Fruit fly (Drosophila melanogaster) whole organism, embryonic: ENCODE results near the gene Adck5.
A peak's percentile ranks its signal among the peaks of the same experiment; 100 is the strongest.

Experiments
- BtbVII ChIP-seq: fragments of 200-800 bp; sonication (Bioruptor generic); optimal IDR thresholded peaks from 3 replicates; lab custom pipeline; 2017; ENCODE audit warnings: missing biosample characterization, mild to moderate bottlenecking, missing genetic modification characterization
- CG10543 ChIP-seq: fragments of 200-800 bp; sonication (Bioruptor generic); optimal IDR thresholded peaks from 3 replicates; lab custom pipeline; 2017; ENCODE audit warnings: missing biosample characterization, mild to moderate bottlenecking, missing genetic modification characterization, moderate library complexity
- CG10959 ChIP-seq: fragments of 200-800 bp; sonication (Bioruptor generic); IDR thresholded peaks from 2 replicates; pipeline ENCODE4 v1.3.6; 2022; ENCODE audit warnings: missing biosample characterization, missing genetic modification characterization
- CG13287 ChIP-seq: fragments of 200-800 bp; sonication (Bioruptor generic); IDR thresholded peaks from 2 replicates; pipeline ENCODE4 v1.3.6; 2022; ENCODE audit warnings: missing biosample characterization, missing genetic modification characterization; ENCODE audit not compliant: partially characterized antibody
- CG15601 ChIP-seq: fragments of 200-800 bp; sonication (Bioruptor generic); optimal IDR thresholded peaks from 3 replicates; lab custom pipeline; 2019; ENCODE audit warnings: missing biosample characterization, mild to moderate bottlenecking, missing genetic modification characterization, moderate library complexity
- CG16815 ChIP-seq: fragments of 200-800 bp; sonication (Bioruptor generic); optimal IDR thresholded peaks from 3 replicates; lab custom pipeline; 2017; ENCODE audit warnings: missing biosample characterization, mild to moderate bottlenecking, missing genetic modification characterization
- CG2202 ChIP-seq: fragments of 200-800 bp; sonication (Bioruptor generic); optimal IDR thresholded peaks from 2 replicates; lab custom pipeline; 2018; ENCODE audit warnings: missing biosample characterization, mild to moderate bottlenecking, missing genetic modification characterization
- CG31388 ChIP-seq: fragments of 200-800 bp; sonication (Bioruptor generic); optimal IDR thresholded peaks from 2 replicates; lab custom pipeline; 2016; ENCODE audit warnings: missing biosample characterization, missing genetic modification characterization
- CG31441 ChIP-seq: fragments of 200-800 bp; sonication (Bioruptor generic); IDR thresholded peaks from 2 replicates; pipeline ENCODE4 v1.3.6; 2022; ENCODE audit warnings: missing biosample characterization, missing genetic modification characterization
- CG3281 ChIP-seq: fragments of 200-800 bp; sonication (Bioruptor generic); optimal IDR thresholded peaks from 3 replicates; lab custom pipeline; 2017; ENCODE audit warnings: missing biosample characterization, mild to moderate bottlenecking, missing genetic modification characterization
- CG33213 ChIP-seq: fragments of 200-800 bp; sonication (Bioruptor generic); optimal IDR thresholded peaks from 3 replicates; lab custom pipeline; 2016; ENCODE audit warnings: missing biosample characterization, missing genetic modification characterization
- CG33557 ChIP-seq: fragments of 200-800 bp; sonication (Bioruptor generic); optimal IDR thresholded peaks from 2 replicates; lab custom pipeline; 2019; ENCODE audit warnings: missing biosample characterization, mild to moderate bottlenecking, missing genetic modification characterization, moderate library complexity
- CG4328 ChIP-seq: fragments of 200-800 bp; sonication (Bioruptor generic); optimal IDR thresholded peaks from 3 replicates; lab custom pipeline; 2017; ENCODE audit warnings: missing biosample characterization, missing genetic modification reagents, missing genetic modification characterization
- CG4424 ChIP-seq: fragments of 200-800 bp; sonication (Bioruptor generic); optimal IDR thresholded peaks from 3 replicates; lab custom pipeline; 2016; ENCODE audit warnings: missing biosample characterization, missing genetic modification characterization
- CG6654 ChIP-seq: fragments of 200-800 bp; sonication (Bioruptor generic); optimal IDR thresholded peaks from 2 replicates; lab custom pipeline; 2017; ENCODE audit warnings: missing biosample characterization, mild to moderate bottlenecking, missing genetic modification characterization
- CG6683 ChIP-seq: fragments of 200-800 bp; sonication (Bioruptor generic); optimal IDR thresholded peaks from 2 replicates; lab custom pipeline; 2017; ENCODE audit warnings: missing biosample characterization, mild to moderate bottlenecking, missing genetic modification characterization, missing genetic modification reagents
- CG7271 ChIP-seq: fragments of 200-800 bp; sonication (Bioruptor generic); optimal IDR thresholded peaks from 2 replicates; lab custom pipeline; 2018; ENCODE audit warnings: missing biosample characterization, mild to moderate bottlenecking, missing genetic modification characterization, moderate library complexity
- CG7556 ChIP-seq: fragments of 200-800 bp; sonication (Bioruptor generic); optimal IDR thresholded peaks from 2 replicates; lab custom pipeline; 2017; ENCODE audit warnings: missing biosample characterization, mild to moderate bottlenecking, missing genetic modification characterization
- CG9727 ChIP-seq: fragments of 200-800 bp; sonication (Bioruptor generic); optimal IDR thresholded peaks from 3 replicates; lab custom pipeline; 2017; ENCODE audit warnings: missing biosample characterization, mild to moderate bottlenecking, missing genetic modification characterization
- CkIIα-i1 ChIP-seq: fragments of 200-800 bp; sonication (Bioruptor generic); IDR thresholded peaks from 2 replicates; pipeline ENCODE4 v1.3.6; 2022; ENCODE audit warnings: missing biosample characterization, missing genetic modification characterization
- Dek ChIP-seq: fragments of 200-800 bp; sonication (Bioruptor generic); optimal IDR thresholded peaks from 3 replicates; lab custom pipeline; 2019; ENCODE audit warnings: missing biosample characterization, mild to moderate bottlenecking, missing genetic modification characterization, moderate library complexity
- Fer1 ChIP-seq: fragments of 200-800 bp; sonication (Bioruptor generic); optimal IDR thresholded peaks from 2 replicates; lab custom pipeline; 2017; ENCODE audit warnings: missing biosample characterization, mild to moderate bottlenecking, missing genetic modification characterization
- H15 ChIP-seq: fragments of 200-800 bp; sonication (Bioruptor generic); IDR thresholded peaks from 3 replicates; pipeline ENCODE4 v1.3.6; 2022; ENCODE audit warnings: missing biosample characterization, missing genetic modification characterization
- HmgD ChIP-seq: fragments of 200-800 bp; sonication (Bioruptor generic); optimal IDR thresholded peaks from 3 replicates; lab custom pipeline; 2016; ENCODE audit warnings: missing biosample characterization, missing genetic modification characterization
- HmgZ ChIP-seq: fragments of 200-800 bp; sonication (Bioruptor generic); optimal IDR thresholded peaks from 2 replicates; lab custom pipeline; 2018; ENCODE audit warnings: missing biosample characterization, mild to moderate bottlenecking, missing genetic modification characterization
- Hmr ChIP-seq: fragments of 200-800 bp; sonication (Bioruptor generic); optimal IDR thresholded peaks from 3 replicates; lab custom pipeline; 2017; ENCODE audit warnings: mild to moderate bottlenecking, missing biosample characterization, missing genetic modification reagents, missing genetic modification characterization
- MESR4 ChIP-seq: fragments of 200-800 bp; sonication (Bioruptor generic); optimal IDR thresholded peaks from 2 replicates; lab custom pipeline; 2018; ENCODE audit warnings: missing biosample characterization, mild to moderate bottlenecking, missing genetic modification characterization, moderate library complexity
- Meics ChIP-seq: fragments of 200-800 bp; sonication (Bioruptor generic); optimal IDR thresholded peaks from 2 replicates; lab custom pipeline; 2017; ENCODE audit warnings: missing biosample characterization, mild to moderate bottlenecking, missing genetic modification characterization
- Mes4 ChIP-seq: fragments of 200-800 bp; sonication (Bioruptor generic); optimal IDR thresholded peaks from 2 replicates; lab custom pipeline; 2016; ENCODE audit warnings: missing biosample characterization, missing genetic modification characterization
- NK7.1 ChIP-seq: fragments of 200-800 bp; sonication (Bioruptor generic); optimal IDR thresholded peaks from 3 replicates; lab custom pipeline; 2016; ENCODE audit warnings: missing biosample characterization, missing genetic modification characterization
- Oli ChIP-seq: fragments of 200-800 bp; sonication (Bioruptor generic); optimal IDR thresholded peaks from 2 replicates; lab custom pipeline; 2018; ENCODE audit warnings: missing biosample characterization, mild to moderate bottlenecking, missing genetic modification characterization, moderate library complexity
- Poxn ChIP-seq: fragments of 200-800 bp; sonication (Bioruptor generic); IDR thresholded peaks from 2 replicates; pipeline ENCODE4 v1.3.6; 2022; ENCODE audit warnings: missing biosample characterization, missing genetic modification characterization
- Sin3A ChIP-seq: fragments of >200 bp; optimal IDR thresholded peaks from 2 replicates; lab custom pipeline; 2018
- Taf1 ChIP-seq: fragments of 200-800 bp; sonication (Bioruptor generic); IDR thresholded peaks from 2 replicates; pipeline ENCODE4 v1.3.6; 2022; ENCODE audit warnings: missing biosample characterization, missing genetic modification characterization
- Xbp1 ChIP-seq: fragments of 200-800 bp; sonication (Bioruptor generic); optimal IDR thresholded peaks from 3 replicates; lab custom pipeline; 2016; ENCODE audit warnings: missing biosample characterization, mild to moderate bottlenecking, missing genetic modification characterization
- cg ChIP-seq: fragments of 200-800 bp; sonication (Bioruptor generic); optimal IDR thresholded peaks from 3 replicates; lab custom pipeline; 2019; ENCODE audit warnings: missing biosample characterization, mild to moderate bottlenecking, missing genetic modification characterization, moderate library complexity
- croc ChIP-seq: fragments of 200-800 bp; sonication (Bioruptor generic); conservative IDR thresholded peaks from 3 replicates; pipeline ENCODE4 v1.3.6; 2022; ENCODE audit warnings: missing biosample characterization, missing genetic modification characterization
- cwo ChIP-seq: fragments of 200-800 bp; sonication (Bioruptor generic); optimal IDR thresholded peaks from 3 replicates; lab custom pipeline; 2017; ENCODE audit warnings: missing biosample characterization, missing genetic modification characterization, mild to moderate bottlenecking, moderate library complexity, missing genetic modification reagents
- dan ChIP-seq: fragments of 200-800 bp; sonication (Bioruptor generic); IDR thresholded peaks from 2 replicates; pipeline ENCODE4 v1.3.6; 2022; ENCODE audit warnings: missing biosample characterization, missing genetic modification characterization
- disco-r ChIP-seq: fragments of 200-800 bp; sonication (Bioruptor generic); optimal IDR thresholded peaks from 2 replicates; lab custom pipeline; 2016; ENCODE audit warnings: missing biosample characterization, missing genetic modification characterization
- exex ChIP-seq: fragments of 200-800 bp; sonication (Bioruptor generic); optimal IDR thresholded peaks from 4 replicates; lab custom pipeline; 2018; ENCODE audit warnings: missing biosample characterization, mild to moderate bottlenecking, missing genetic modification characterization, moderate library complexity
- gem ChIP-seq: fragments of 200-800 bp; sonication (Bioruptor generic); optimal IDR thresholded peaks from 2 replicates; lab custom pipeline; 2019; ENCODE audit warnings: missing biosample characterization, mild to moderate bottlenecking, missing genetic modification characterization, moderate library complexity
- hkb ChIP-seq, 2 experiments: fragments of 200-800 bp in 1 of 2; fragments of >200 bp in 1 of 2; sonication (Bioruptor generic) in 1 of 2; IDR thresholded peaks in 1 of 2; optimal IDR thresholded peaks in 1 of 2; 2 replicates each; pipeline versions ENCODE4 v1.3.6 to Lab custom; 2017 to 2022; ENCODE audit warnings: missing biosample characterization in 1 of 2, missing genetic modification characterization in 1 of 2
- hth ChIP-seq: fragments of >200 bp; optimal IDR thresholded peaks from 2 replicates; lab custom pipeline; 2017; ENCODE audit warnings: inconsistent platforms
- insv ChIP-seq, 2 experiments: fragments of 200-800 bp; sonication (Bioruptor generic); optimal IDR thresholded peaks; 3 replicates each; lab custom pipeline; 2016 to 2018; ENCODE audit warnings: missing biosample characterization in 2 of 2, missing genetic modification characterization in 2 of 2
- pho ChIP-seq: fragments of 200-800 bp; sonication (Bioruptor generic); optimal IDR thresholded peaks from 2 replicates; lab custom pipeline; 2016; ENCODE audit warnings: missing biosample characterization, missing genetic modification characterization
- run ChIP-seq: fragments of 200-800 bp; sonication (Bioruptor generic); optimal IDR thresholded peaks from 3 replicates; lab custom pipeline; 2018; ENCODE audit warnings: missing biosample characterization, mild to moderate bottlenecking, missing genetic modification characterization
- toy ChIP-seq: fragments of 200-800 bp; sonication (Bioruptor generic); IDR thresholded peaks from 2 replicates; pipeline ENCODE4 v1.3.6; 2022; ENCODE audit warnings: missing biosample characterization, missing genetic modification characterization
- unpg ChIP-seq: fragments of 200-800 bp; sonication (Bioruptor generic); optimal IDR thresholded peaks from 3 replicates; lab custom pipeline; 2018; ENCODE audit warnings: missing biosample characterization, mild to moderate bottlenecking, missing genetic modification characterization, moderate library complexity

The Adck5 gene

dm6 chr3L:11197291-11198021, 27.8 kb downstream of the Adck5 start, which contains the start of gene GlcAT-P (continued):
- peak; percentile 85 for TF ChIP-seq CG31441 (GFP tag; lab: Robert Waterston, UW)
- TF ChIP-seq croc (GFP tag; lab: Robert Waterston, UW), result peak; percentile 34; the same call in 1 of the 3 replicates
- TF ChIP-seq cg (GFP tag; lab: Kevin White, UChicago), result peak; percentile 14
- no peak for TF ChIP-seq CG31388
- TF ChIP-seq gem, result peak; percentile 91
- peak; percentile 78 for TF ChIP-seq CG9727 (GFP tag; lab: Kevin White, UChicago)
- TF ChIP-seq CG4424 (GFP tag; lab: Kevin White, UChicago), result peak; percentile 62
- no peak for TF ChIP-seq Mes4 (GFP tag; lab: Kevin White, UChicago)
- TF ChIP-seq Oli (tag; lab: Kevin White, UChicago), result peak; percentile 63
- no peak for TF ChIP-seq Sin3A
- TF ChIP-seq Dek (tag; lab: Kevin White, UChicago), result peak; percentile 73
- no peak for TF ChIP-seq CG10959 (GFP tag; lab: Robert Waterston, UW)
- TF ChIP-seq CG33213, result no peak
- no peak for TF ChIP-seq Poxn (GFP tag; lab: Robert Waterston, UW)
- peak; percentile 76 for TF ChIP-seq CG3281 (GFP tag; lab: Kevin White, UChicago)
- peak; percentile 85 for TF ChIP-seq unpg (GFP tag; lab: Kevin White, UChicago)
- peak; percentile 75 for TF ChIP-seq CG6683 (GFP tag; lab: Kevin White, UChicago)
- TF ChIP-seq run (tag; lab: Kevin White, UChicago), result peak; percentile 57
- no peak for TF ChIP-seq HmgD (GFP tag; lab: Kevin White, UChicago)
- peak; percentile 76 for TF ChIP-seq Hmr (GFP tag; lab: Kevin White, UChicago)
- TF ChIP-seq CG10543 (GFP tag; lab: Kevin White, UChicago), result peak; percentile 55
- TF ChIP-seq CG33557 (GFP tag; lab: Kevin White, UChicago), result peak; percentile 33
- peak; percentile 22 for TF ChIP-seq HmgZ (tag; lab: Kevin White, UChicago)
- no peak for TF ChIP-seq hth (lab: Kevin White, UChicago)
- TF ChIP-seq CG16815 (GFP tag; lab: Kevin White, UChicago), result peak; percentile 9
- peak; percentile 63 for TF ChIP-seq CG15601 (tag; lab: Kevin White, UChicago)
- no peak for TF ChIP-seq pho
- peak; percentile 70 for TF ChIP-seq BtbVII (GFP tag; lab: Kevin White, UChicago)
- peak; percentile 32 for TF ChIP-seq CG4328 (GFP tag; lab: Kevin White, UChicago)
- no peak for TF ChIP-seq CkIIα-i1
- TF ChIP-seq Fer1 (GFP tag; lab: Kevin White, UChicago), result peak; percentile 87
- TF ChIP-seq dan (GFP tag; lab: Robert Waterston, UW), result no peak
- no peak for TF ChIP-seq exex (tag; lab: Kevin White, UChicago)
- TF ChIP-seq NK7.1 (GFP tag; lab: Kevin White, UChicago), result no peak
- peak; percentile 56 for TF ChIP-seq Xbp1
- TF ChIP-seq cwo, result peak; percentile 61
- TF ChIP-seq toy, result no peak
- no peak for TF ChIP-seq disco-r (GFP tag; lab: Kevin White, UChicago)
- no peak for TF ChIP-seq CG7271 (tag; lab: Kevin White, UChicago)
- no peak for TF ChIP-seq CG2202 (tag; lab: Kevin White, UChicago)
- TF ChIP-seq MESR4 (GFP tag; lab: Kevin White, UChicago), result no peak
- no peak for TF ChIP-seq insv (GFP tag; optimal IDR thresholded peaks at IDR 0.05; lab: Kevin White, UChicago)
- no peak for TF ChIP-seq Taf1 (GFP tag; lab: Robert Waterston, UW)
- TF ChIP-seq CG6654 (GFP tag; lab: Kevin White, UChicago), result peak; percentile 3
- peak; percentile 91 for TF ChIP-seq CG7556 (GFP tag; lab: Kevin White, UChicago)
- peak; percentile 64 for TF ChIP-seq Meics (GFP tag; lab: Kevin White, UChicago)
- no peak for TF ChIP-seq CG13287 (GFP tag; lab: Robert Waterston, UW)
- TF ChIP-seq hkb (optimal IDR thresholded peaks at IDR 0.05; lab: Kevin White, UChicago), result no peak
- peak; percentile 42; the same call in 1 of the 2 replicates for TF ChIP-seq hkb (GFP tag; IDR thresholded peaks at IDR 0.05; lab: Robert Waterston, UW)
- no peak for TF ChIP-seq H15 (GFP tag; lab: Robert Waterston, UW)
